Worm (Caenorhabditis elegans) whole organism, L3 larva: ENCODE data around the gene rsp-3.

Experiments used
- ZK546.5 ChIP-seq: sonication (generic microtip); optimal IDR thresholded peaks from 2 replicates; lab custom pipeline; 2017; ENCODE audit warnings: missing biosample characterization, missing genetic modification characterization
- ama-1 ChIP-seq: fragments of 150-350 bp; optimal IDR thresholded peaks from 2 replicates; lab custom pipeline; 2018
- ceh-16 ChIP-seq: sonication (generic microtip); optimal IDR thresholded peaks from 2 replicates; lab custom pipeline; 2017; ENCODE audit warnings: missing biosample characterization, missing genetic modification characterization
- elt-3 ChIP-seq, 3 experiments: fragments of 150-350 bp in 1 of 3; sonication (generic microtip) in 2 of 3; optimal IDR thresholded peaks; 2 replicates in 2 of 3; 4 replicates in 1 of 3; lab custom pipeline; 2014 to 2017; ENCODE audit warnings: missing biosample characterization in 3 of 3, missing genetic modification characterization in 3 of 3
- lin-15B ChIP-seq: fragments of 150-350 bp; optimal IDR thresholded peaks from 2 replicates; lab custom pipeline; 2014; ENCODE audit warnings: missing biosample characterization, missing genetic modification characterization
- nhr-11 ChIP-seq: fragments of 150-350 bp; optimal IDR thresholded peaks from 2 replicates; lab custom pipeline; 2014; ENCODE audit warnings: missing biosample characterization, missing genetic modification characterization
- nhr-12 ChIP-seq: fragments of 150-350 bp; optimal IDR thresholded peaks from 2 replicates; lab custom pipeline; 2014; ENCODE audit warnings: missing biosample characterization, missing genetic modification characterization
- nhr-77 ChIP-seq: fragments of 150-350 bp; optimal IDR thresholded peaks from 2 replicates; lab custom pipeline; 2014; ENCODE audit warnings: missing biosample characterization, missing genetic modification characterization
- skn-1 ChIP-seq: fragments of 150-350 bp; optimal IDR thresholded peaks from 2 replicates; lab custom pipeline; 2014; ENCODE audit warnings: missing biosample characterization, missing genetic modification characterization
- snpc-4 ChIP-seq: fragments of 150-350 bp; optimal IDR thresholded peaks from 2 replicates; lab custom pipeline; 2014; ENCODE audit warnings: missing biosample characterization, missing genetic modification characterization
- tbx-2 ChIP-seq: sonication (generic microtip); optimal IDR thresholded peaks from 2 replicates; lab custom pipeline; 2016; ENCODE audit warnings: mild to moderate bottlenecking, missing genetic modification characterization, missing compliant biosample characterization
- ztf-11 ChIP-seq: fragments of 150-350 bp; optimal IDR thresholded peaks from 2 replicates; lab custom pipeline; 2014; ENCODE audit warnings: missing biosample characterization, missing genetic modification characterization
- ztf-4 ChIP-seq: fragments of 150-350 bp; optimal IDR thresholded peaks from 2 replicates; lab custom pipeline; 2014; ENCODE audit warnings: missing biosample characterization, missing genetic modification characterization

DNA sequence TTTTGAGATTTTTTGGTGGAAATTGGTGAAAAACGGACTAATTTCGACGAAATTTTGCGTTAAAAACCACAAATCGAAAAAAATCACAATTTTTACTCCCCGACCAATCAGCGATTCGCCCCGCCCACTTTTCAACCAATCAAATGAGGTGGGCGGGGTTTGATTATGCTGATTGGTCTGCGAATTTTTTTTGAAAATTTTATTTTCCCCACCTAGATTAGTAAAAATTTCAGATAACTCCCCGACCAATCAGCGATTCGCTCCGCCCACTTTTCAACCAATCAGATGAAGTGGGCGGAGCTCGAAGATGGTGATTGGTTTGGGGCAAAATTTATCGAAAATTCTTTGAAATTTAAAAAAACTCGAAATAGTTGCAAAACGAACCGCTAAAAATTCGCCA is 48.5 kb downstream of the rsp-3 start:
- TF ChIP-seq ceh-16 (tag; lab: Kevin White, UChicago): no peak
- TF ChIP-seq nhr-11 (tag; lab: Kevin White, UChicago): no peak
- TF ChIP-seq skn-1: no peak
- no peak for TF ChIP-seq ama-1 (lab: Kevin White, UChicago)
- TF ChIP-seq ztf-4 (tag; lab: Kevin White, UChicago): no peak
- TF ChIP-seq snpc-4 (tag; lab: Kevin White, UChicago): no peak
- TF ChIP-seq ZK546.5 (tag; lab: Kevin White, UChicago): no peak
- TF ChIP-seq nhr-77: no peak
- no peak for TF ChIP-seq lin-15B
- no peak for TF ChIP-seq ztf-11 (tag; lab: Kevin White, UChicago)
- no peak for TF ChIP-seq tbx-2 (tag; lab: Kevin White, UChicago)
- TF ChIP-seq nhr-12 (tag; lab: Kevin White, UChicago): no peak
- TF ChIP-seq elt-3 (tag; optimal IDR thresholded peaks at IDR 0.05; lab: Kevin White, UChicago): no peak
